Fruit fly (Drosophila melanogaster) whole organism, prepupa: ENCODE measurements around the gene GstO2.

Experiments used
- Blimp-1 ChIP-seq: fragments of 200-800 bp; sonication (Bioruptor generic); optimal IDR thresholded peaks from 3 replicates; lab custom pipeline; 2017; ENCODE audit warnings: missing biosample characterization, missing genetic modification characterization, mild to moderate bottlenecking, moderate library complexity, missing genetic modification reagents
- CG10669 ChIP-seq: fragments of 200-800 bp; sonication (Bioruptor generic); optimal IDR thresholded peaks from 3 replicates; lab custom pipeline; 2018; ENCODE audit warnings: missing biosample characterization, mild to moderate bottlenecking, missing genetic modification characterization, moderate library complexity
- CG11762 ChIP-seq: fragments of 200-800 bp; sonication (Bioruptor generic); optimal IDR thresholded peaks from 3 replicates; lab custom pipeline; 2016; ENCODE audit warnings: missing biosample characterization, missing genetic modification characterization; ENCODE audit not compliant: insufficient read depth
- CG11902 ChIP-seq: fragments of 200-800 bp; sonication (Bioruptor generic); optimal IDR thresholded peaks from 3 replicates; lab custom pipeline; 2016; ENCODE audit warnings: missing biosample characterization, missing genetic modification characterization
- CG15336 ChIP-seq: fragments of 200-800 bp; sonication (Bioruptor generic); IDR thresholded peaks from 2 replicates; pipeline ENCODE4 v1.3.6; 2022; ENCODE audit warnings: missing biosample characterization, missing genetic modification characterization
- CG1621 ChIP-seq: fragments of 200-800 bp; sonication (Bioruptor generic); optimal IDR thresholded peaks from 3 replicates; lab custom pipeline; 2018; ENCODE audit warnings: missing biosample characterization, mild to moderate bottlenecking, missing genetic modification characterization
- CG16779 ChIP-seq: fragments of 200-800 bp; sonication (Bioruptor generic); optimal IDR thresholded peaks from 3 replicates; lab custom pipeline; 2017; ENCODE audit warnings: missing biosample characterization, mild to moderate bottlenecking, missing genetic modification characterization
- CG3032 ChIP-seq: fragments of 200-800 bp; optimal IDR thresholded peaks from 2 replicates; lab custom pipeline; 2019; ENCODE audit warnings: missing biosample characterization, mild to moderate bottlenecking, missing genetic modification characterization, moderate library complexity
- CG31627 ChIP-seq: fragments of 200-800 bp; sonication (Bioruptor generic); optimal IDR thresholded peaks from 3 replicates; lab custom pipeline; 2016; ENCODE audit warnings: missing biosample characterization, missing genetic modification characterization
- CG34406 ChIP-seq: fragments of 200-800 bp; sonication (Bioruptor generic); optimal IDR thresholded peaks from 3 replicates; lab custom pipeline; 2016; ENCODE audit warnings: missing biosample characterization, missing genetic modification characterization
- CG3919 ChIP-seq: fragments of 200-800 bp; sonication (Bioruptor generic); optimal IDR thresholded peaks from 3 replicates; lab custom pipeline; 2016; ENCODE audit warnings: missing biosample characterization, missing genetic modification characterization
- CG6163 ChIP-seq: fragments of 200-800 bp; sonication (Bioruptor generic); IDR thresholded peaks from 3 replicates; pipeline ENCODE4 v1.3.6; 2022; ENCODE audit warnings: missing biosample characterization, missing genetic modification characterization
- CG6276 ChIP-seq: fragments of 200-800 bp; sonication (Bioruptor generic); optimal IDR thresholded peaks from 2 replicates; lab custom pipeline; 2017; ENCODE audit warnings: missing biosample characterization, mild to moderate bottlenecking, missing genetic modification characterization
- CG6792 ChIP-seq: fragments of 200-800 bp; sonication (Bioruptor generic); optimal IDR thresholded peaks from 3 replicates; lab custom pipeline; 2016; ENCODE audit warnings: missing biosample characterization, missing genetic modification characterization
- CG6808 ChIP-seq: fragments of 200-800 bp; sonication (Bioruptor generic); optimal IDR thresholded peaks from 3 replicates; lab custom pipeline; 2017; ENCODE audit warnings: missing biosample characterization, missing genetic modification characterization, mild to moderate bottlenecking, moderate library complexity, missing genetic modification reagents
- CG6854 ChIP-seq: fragments of 200-800 bp; sonication (Bioruptor generic); optimal IDR thresholded peaks from 2 replicates; lab custom pipeline; 2017; ENCODE audit warnings: missing biosample characterization, mild to moderate bottlenecking, missing genetic modification characterization
- CG7368 ChIP-seq: fragments of 200-800 bp; sonication (Bioruptor generic); optimal IDR thresholded peaks from 3 replicates; lab custom pipeline; 2016; ENCODE audit warnings: missing biosample characterization, missing genetic modification characterization
- CG8119 ChIP-seq: fragments of 200-800 bp; sonication (Bioruptor generic); IDR thresholded peaks from 3 replicates; pipeline ENCODE4 v1.3.6; 2022; ENCODE audit warnings: missing biosample characterization, missing genetic modification characterization
- CG8319 ChIP-seq: fragments of 200-800 bp; sonication (Bioruptor generic); optimal IDR thresholded peaks from 3 replicates; lab custom pipeline; 2016; ENCODE audit warnings: missing biosample characterization, missing genetic modification characterization
- CG8632 ChIP-seq: fragments of 200-800 bp; sonication (Bioruptor generic); optimal IDR thresholded peaks from 3 replicates; lab custom pipeline; 2016; ENCODE audit warnings: missing biosample characterization, missing genetic modification characterization
- CG9139 ChIP-seq: fragments of 200-800 bp; sonication (Bioruptor generic); optimal IDR thresholded peaks from 3 replicates; lab custom pipeline; 2017; ENCODE audit warnings: missing biosample characterization, mild to moderate bottlenecking, missing genetic modification characterization
- Eip75B ChIP-seq: fragments of 200-800 bp; sonication (Bioruptor generic); optimal IDR thresholded peaks from 3 replicates; lab custom pipeline; 2016; ENCODE audit warnings: missing biosample characterization, missing genetic modification characterization
- Eip78C ChIP-seq: fragments of 200-800 bp; sonication (Bioruptor generic); peaks from one replicate; lab custom pipeline; 2016; ENCODE audit warnings: missing biosample characterization, missing genetic modification characterization
- Eip93F ChIP-seq: fragments of 200-800 bp; sonication (Bioruptor generic); optimal IDR thresholded peaks from 2 replicates; lab custom pipeline; 2016; ENCODE audit warnings: missing biosample characterization, mild to moderate bottlenecking, missing genetic modification characterization
- Ets21C ChIP-seq: fragments of 200-800 bp; sonication (Bioruptor generic); optimal IDR thresholded peaks from 3 replicates; lab custom pipeline; 2016; ENCODE audit warnings: missing biosample characterization, missing genetic modification characterization
- Ets96B ChIP-seq: fragments of 200-800 bp; optimal IDR thresholded peaks from 2 replicates; lab custom pipeline; 2019; ENCODE audit warnings: missing biosample characterization, mild to moderate bottlenecking, missing genetic modification characterization, moderate library complexity
- Hr39 ChIP-seq: fragments of 200-800 bp; sonication (Bioruptor generic); optimal IDR thresholded peaks from 2 replicates; lab custom pipeline; 2016; ENCODE audit warnings: missing biosample characterization, missing genetic modification characterization
- Hr4 ChIP-seq: fragments of 200-800 bp; sonication (Bioruptor generic); optimal IDR thresholded peaks from 3 replicates; lab custom pipeline; 2016; ENCODE audit warnings: missing biosample characterization, missing genetic modification characterization
- Met ChIP-seq: fragments of 200-800 bp; sonication (Bioruptor generic); optimal IDR thresholded peaks from 3 replicates; lab custom pipeline; 2016; ENCODE audit warnings: missing biosample characterization, missing genetic modification characterization
- OdsH ChIP-seq: fragments of 200-800 bp; sonication (Bioruptor generic); optimal IDR thresholded peaks from 3 replicates; lab custom pipeline; 2016; ENCODE audit warnings: missing biosample characterization, missing genetic modification characterization
- Sox102F ChIP-seq: fragments of 200-800 bp; sonication (Bioruptor generic); optimal IDR thresholded peaks from 2 replicates; lab custom pipeline; 2016; ENCODE audit warnings: missing biosample characterization, mild to moderate bottlenecking, missing genetic modification characterization
- Sox14 ChIP-seq: fragments of 200-800 bp; sonication (Bioruptor generic); optimal IDR thresholded peaks from 3 replicates; lab custom pipeline; 2016; ENCODE audit warnings: missing biosample characterization, missing genetic modification characterization
- achi ChIP-seq: fragments of 200-800 bp; sonication (Bioruptor generic); optimal IDR thresholded peaks from 3 replicates; lab custom pipeline; 2016; ENCODE audit warnings: missing biosample characterization, missing genetic modification characterization
- acj6 ChIP-seq: fragments of 200-800 bp; sonication (Bioruptor generic); optimal IDR thresholded peaks from 3 replicates; lab custom pipeline; 2016; ENCODE audit warnings: missing biosample characterization, missing genetic modification characterization
- dsx ChIP-seq: fragments of 200-800 bp; optimal IDR thresholded peaks from 3 replicates; lab custom pipeline; 2019; ENCODE audit warnings: missing biosample characterization, mild to moderate bottlenecking, missing genetic modification characterization, moderate library complexity; ENCODE audit not compliant: poor library complexity, severe bottlenecking
- eg ChIP-seq: fragments of 200-800 bp; sonication (Bioruptor generic); IDR thresholded peaks from 3 replicates; pipeline ENCODE4 v1.3.6; 2022; ENCODE audit warnings: missing biosample characterization, missing genetic modification characterization
- esn ChIP-seq: fragments of 200-800 bp; sonication (Bioruptor generic); optimal IDR thresholded peaks from 2 replicates; lab custom pipeline; 2016; ENCODE audit warnings: missing biosample characterization, mild to moderate bottlenecking, missing genetic modification characterization, moderate library complexity
- fd59A ChIP-seq: fragments of 200-800 bp; sonication (Bioruptor generic); optimal IDR thresholded peaks from 2 replicates; lab custom pipeline; 2017; ENCODE audit warnings: missing biosample characterization, mild to moderate bottlenecking, missing genetic modification characterization, missing genetic modification reagents
- fd85E ChIP-seq: fragments of 200-800 bp; sonication (Bioruptor generic); optimal IDR thresholded peaks from 3 replicates; lab custom pipeline; 2016; ENCODE audit warnings: missing biosample characterization, missing genetic modification characterization
- fkh ChIP-seq: fragments of 200-800 bp; sonication (Bioruptor generic); optimal IDR thresholded peaks from 3 replicates; lab custom pipeline; 2017; ENCODE audit warnings: missing biosample characterization, mild to moderate bottlenecking, missing genetic modification characterization, moderate library complexity
- lz ChIP-seq: fragments of 200-800 bp; sonication (Bioruptor generic); optimal IDR thresholded peaks from 3 replicates; lab custom pipeline; 2016; ENCODE audit warnings: missing biosample characterization, missing genetic modification characterization
- net ChIP-seq: fragments of 200-800 bp; sonication (Bioruptor generic); optimal IDR thresholded peaks from 3 replicates; lab custom pipeline; 2016; ENCODE audit warnings: missing biosample characterization, missing genetic modification characterization
- pdm3 ChIP-seq: fragments of 200-800 bp; sonication (Bioruptor generic); optimal IDR thresholded peaks from 3 replicates; lab custom pipeline; 2016; ENCODE audit warnings: missing biosample characterization, missing genetic modification characterization
- ss ChIP-seq, 2 experiments: fragments of 200-800 bp; sonication (Bioruptor generic); optimal IDR thresholded peaks; 2 replicates in 1 of 2; 3 replicates in 1 of 2; lab custom pipeline; 2017 to 2018; ENCODE audit warnings: mild to moderate bottlenecking in 2 of 2, missing biosample characterization in 2 of 2, missing genetic modification characterization in 2 of 2, moderate library complexity in 1 of 2
- svp ChIP-seq: fragments of 200-800 bp; sonication (Bioruptor generic); peaks from one replicate; lab custom pipeline; 2016; ENCODE audit warnings: missing biosample characterization, missing genetic modification characterization
- topi ChIP-seq: fragments of 200-800 bp; sonication (Bioruptor generic); optimal IDR thresholded peaks from 3 replicates; lab custom pipeline; 2016; ENCODE audit warnings: missing biosample characterization, missing genetic modification characterization
- vri ChIP-seq: fragments of 200-800 bp; sonication (Bioruptor generic); optimal IDR thresholded peaks from 3 replicates; lab custom pipeline; 2016; ENCODE audit warnings: missing biosample characterization, mild to moderate bottlenecking, missing genetic modification characterization

GstO2 gene

DNA sequence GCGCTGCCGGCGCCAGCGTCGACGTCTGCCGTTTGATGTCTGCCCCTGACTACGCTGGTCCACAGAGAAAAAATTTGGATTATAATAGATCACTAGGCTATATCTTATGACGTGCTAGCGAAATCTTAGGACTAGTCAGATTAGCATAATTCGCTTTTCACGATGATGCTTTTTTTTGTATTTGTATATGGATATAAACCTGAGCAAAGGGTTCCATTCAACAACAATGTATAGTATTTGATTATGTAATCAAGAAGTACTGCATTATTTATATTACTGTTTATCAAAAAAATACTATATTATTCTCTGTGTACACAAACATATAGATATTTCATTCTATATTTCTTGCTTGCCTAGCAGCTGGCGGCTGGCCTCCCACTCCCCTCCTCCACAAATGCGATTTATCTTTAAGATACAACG lies 23.8 kb upstream of the GstO2 start (continued):
- TF ChIP-seq Sox102F (GFP tag; lab: Kevin White, UChicago) = no peak
- TF ChIP-seq fkh (GFP tag; lab: Kevin White, UChicago) = peak; percentile 85
- no peak for TF ChIP-seq CG1621 (tag; lab: Kevin White, UChicago)
- no peak for TF ChIP-seq CG6854 (GFP tag; lab: Kevin White, UChicago)
- TF ChIP-seq lz (GFP tag; lab: Kevin White, UChicago) = peak; percentile 12
- peak; percentile 42 for TF ChIP-seq acj6 (GFP tag; lab: Kevin White, UChicago)
- no peak for TF ChIP-seq CG11902 (GFP tag; lab: Kevin White, UChicago)
- peak; percentile 53 for TF ChIP-seq pdm3 (GFP tag; lab: Kevin White, UChicago)
- TF ChIP-seq svp = no peak
- TF ChIP-seq CG6808 = peak; percentile 24
- peak; percentile 60 for TF ChIP-seq achi
- TF ChIP-seq Eip75B (GFP tag; lab: Kevin White, UChicago) = peak; percentile 38
- TF ChIP-seq, all 60 proteins: peak for 42

- TF ChIP-seq CG6854 (GFP tag; lab: Kevin White, UChicago) = peak; percentile 79
- peak; percentile 92 for TF ChIP-seq fkh (GFP tag; lab: Kevin White, UChicago)
- peak; percentile 57 for TF ChIP-seq dsx (GFP tag; lab: Kevin White, UChicago)
- peak; percentile 10 for TF ChIP-seq CG34406 (GFP tag; lab: Kevin White, UChicago)
- TF ChIP-seq fd59A (GFP tag; lab: Kevin White, UChicago) = no peak
- peak; percentile 64; the same call in 1 of the 2 replicates for TF ChIP-seq CG15336 (GFP tag; lab: Robert Waterston, UW)
- TF ChIP-seq OdsH = no peak
- TF ChIP-seq CG1621 (tag; lab: Kevin White, UChicago) = peak; percentile 41
- TF ChIP-seq ss (GFP tag; optimal IDR thresholded peaks at IDR 0.05; lab: Kevin White, UChicago) = peak; percentile 56 to 67
- TF ChIP-seq Eip78C (GFP tag; lab: Kevin White, UChicago) = peak; percentile 75
- TF ChIP-seq CG11902 (GFP tag; lab: Kevin White, UChicago) = no peak
- TF ChIP-seq Sox14 (GFP tag; lab: Kevin White, UChicago) = peak; percentile 78
- no peak for TF ChIP-seq Hr4
- TF ChIP-seq CG6808 = no peak
- peak; percentile 85 for TF ChIP-seq CG9139 (GFP tag; lab: Kevin White, UChicago)
- TF ChIP-seq CG3919 (GFP tag; lab: Kevin White, UChicago) = peak; percentile 64
- TF ChIP-seq CG7368 (GFP tag; lab: Kevin White, UChicago) = peak; percentile 14
- no peak for TF ChIP-seq CG31627
- no peak for TF ChIP-seq Hr39 (GFP tag; lab: Kevin White, UChicago)
- TF ChIP-seq CG3032 (tag; lab: Kevin White, UChicago) = peak; percentile 15
- peak; percentile 65 for TF ChIP-seq vri
- TF ChIP-seq Eip93F (GFP tag; lab: Kevin White, UChicago) = peak; percentile 71
- peak; percentile 57 for TF ChIP-seq Sox102F (GFP tag; lab: Kevin White, UChicago)
- peak; percentile 39 for TF ChIP-seq Met
- TF ChIP-seq CG16779 (tag; lab: Kevin White, UChicago) = peak; percentile 57
- TF ChIP-seq topi = peak; percentile 16
- TF ChIP-seq Ets21C (GFP tag; lab: Kevin White, UChicago) = no peak
- TF ChIP-seq acj6 (GFP tag; lab: Kevin White, UChicago) = no peak
- peak; percentile 61; the same call in 2 of the 3 replicates for TF ChIP-seq eg
- TF ChIP-seq achi = peak; percentile 1
- TF ChIP-seq CG8319 (GFP tag; lab: Kevin White, UChicago) = no peak
- peak; percentile 32 for TF ChIP-seq Eip75B (GFP tag; lab: Kevin White, UChicago)
- peak; percentile 75 for TF ChIP-seq CG6163
- peak; percentile 12 for TF ChIP-seq CG11762 (GFP tag; lab: Kevin White, UChicago)
- TF ChIP-seq Ets96B (tag; lab: Kevin White, UChicago) = peak; percentile 7
- TF ChIP-seq CG8119 = peak; percentile 70
- TF ChIP-seq CG10669 = peak; percentile 2
- TF ChIP-seq fd85E (GFP tag; lab: Kevin White, UChicago) = peak; percentile 45
- peak; percentile 68 for TF ChIP-seq net (GFP tag; lab: Kevin White, UChicago)
- peak; percentile 49 for TF ChIP-seq CG6276 (GFP tag; lab: Kevin White, UChicago)
- no peak for TF ChIP-seq CG6792
- peak; percentile 35 for TF ChIP-seq esn (GFP tag; lab: Kevin White, UChicago)
- no peak for TF ChIP-seq CG8632 (GFP tag; lab: Kevin White, UChicago)
- no peak for TF ChIP-seq Blimp-1 (GFP tag; lab: Kevin White, UChicago)
- peak; percentile 82 for TF ChIP-seq svp
These were observed 23.1 kb upstream of the GstO2 start for dm6 chr3L:8546355-8546771.
